Worm (Caenorhabditis elegans): ENCODE data around the gene srbc-26.

ce11 chrV:17167457-17167856 lies 4.2 kb upstream of the srbc-26 start, which contains the start of gene srz-66:
- no peak for TF ChIP-seq T22C8.4 (GFP tag; IDR thresholded peaks at IDR 0.05)
- TF ChIP-seq med-1 (GFP tag; optimal IDR thresholded peaks at IDR 0.05; ENCODE audit: insufficient read depth): no peak
- no peak for TF ChIP-seq ref-1 (GFP tag; conservative IDR thresholded peaks at IDR 0.05)
- no peak for TF ChIP-seq ztf-23 (GFP tag; IDR thresholded peaks at IDR 0.05)
- no peak for TF ChIP-seq ztf-29 (GFP tag; IDR thresholded peaks at IDR 0.05)

Measured in whole organism, midembryonic.